Fruit fly (Drosophila melanogaster) whole organism, embryonic: ENCODE measurements around the gene spel1.

Source experiments
- Aef1 ChIP-seq: fragments of 200-800 bp; sonication (Bioruptor generic); IDR thresholded peaks from 3 replicates; pipeline ENCODE4 v1.3.6; 2022; ENCODE audit warnings: missing biosample characterization, missing genetic modification characterization
- CG10431 ChIP-seq: fragments of 200-800 bp; sonication (Bioruptor generic); optimal IDR thresholded peaks from 3 replicates; lab custom pipeline; 2018; ENCODE audit warnings: missing biosample characterization, mild to moderate bottlenecking, missing genetic modification characterization
- CG11247 ChIP-seq: fragments of 200-800 bp; sonication (Bioruptor generic); IDR thresholded peaks from 2 replicates; pipeline ENCODE4 v1.3.6; 2022; ENCODE audit warnings: missing biosample characterization, missing genetic modification characterization
- CG11398 ChIP-seq: fragments of 200-800 bp; sonication (Bioruptor generic); optimal IDR thresholded peaks from 2 replicates; lab custom pipeline; 2016; ENCODE audit warnings: missing biosample characterization, missing genetic modification characterization
- CG12659 ChIP-seq: fragments of 200-800 bp; sonication (Bioruptor generic); optimal IDR thresholded peaks from 3 replicates; lab custom pipeline; 2017; ENCODE audit warnings: mild to moderate bottlenecking, missing biosample characterization, missing genetic modification reagents, missing genetic modification characterization
- CG13424 ChIP-seq: fragments of 200-800 bp; sonication (Bioruptor generic); optimal IDR thresholded peaks from 2 replicates; lab custom pipeline; 2019; ENCODE audit warnings: missing biosample characterization, mild to moderate bottlenecking, missing genetic modification characterization, moderate library complexity
- CG14050 ChIP-seq: fragments of 200-800 bp; sonication (Bioruptor generic); IDR thresholded peaks from 3 replicates; pipeline ENCODE4 v1.3.6; 2022; ENCODE audit warnings: missing biosample characterization, missing genetic modification characterization
- CG1647 ChIP-seq: fragments of 200-800 bp; sonication (Bioruptor generic); optimal IDR thresholded peaks from 3 replicates; lab custom pipeline; 2016; ENCODE audit warnings: missing biosample characterization, missing genetic modification characterization
- CG17186 ChIP-seq: fragments of 200-800 bp; sonication (Bioruptor generic); optimal IDR thresholded peaks from 3 replicates; lab custom pipeline; 2017; ENCODE audit warnings: missing biosample characterization, missing genetic modification reagents, missing genetic modification characterization
- CG17359 ChIP-seq: fragments of 200-800 bp; sonication (Bioruptor generic); optimal IDR thresholded peaks from 3 replicates; lab custom pipeline; 2018; ENCODE audit warnings: missing biosample characterization, mild to moderate bottlenecking, missing genetic modification characterization, moderate library complexity
- CG17802 ChIP-seq: fragments of 200-800 bp; sonication (Bioruptor generic); optimal IDR thresholded peaks from 2 replicates; lab custom pipeline; 2018; ENCODE audit warnings: missing biosample characterization, mild to moderate bottlenecking, missing genetic modification characterization, moderate library complexity
- CG2120 ChIP-seq: fragments of 200-800 bp; sonication (Bioruptor generic); optimal IDR thresholded peaks from 3 replicates; lab custom pipeline; 2016; ENCODE audit warnings: missing biosample characterization, missing genetic modification characterization
- CG31388 ChIP-seq: fragments of 200-800 bp; sonication (Bioruptor generic); optimal IDR thresholded peaks from 2 replicates; lab custom pipeline; 2016; ENCODE audit warnings: missing biosample characterization, missing genetic modification characterization
- CG32532 ChIP-seq: fragments of 200-800 bp; sonication (Bioruptor generic); IDR thresholded peaks from 2 replicates; pipeline ENCODE4 v1.3.6; 2022; ENCODE audit warnings: missing biosample characterization, missing genetic modification characterization
- CG4360 ChIP-seq: fragments of 200-800 bp; sonication (Bioruptor generic); IDR thresholded peaks from 2 replicates; pipeline ENCODE4 v1.3.6; 2022; ENCODE audit warnings: missing biosample characterization, missing genetic modification characterization
- CG6175 ChIP-seq: fragments of 200-800 bp; sonication (Bioruptor generic); IDR thresholded peaks from 3 replicates; pipeline ENCODE4 v1.3.6; 2022; ENCODE audit warnings: missing biosample characterization, missing genetic modification characterization
- CG7357 ChIP-seq: fragments of 200-800 bp; sonication (Bioruptor generic); IDR thresholded peaks from 3 replicates; pipeline ENCODE4 v1.3.6; 2022; ENCODE audit warnings: missing biosample characterization, missing genetic modification characterization
- CG9932 ChIP-seq: fragments of 200-800 bp; sonication (Bioruptor generic); IDR thresholded peaks from 2 replicates; pipeline ENCODE4 v1.3.6; 2022; ENCODE audit warnings: missing biosample characterization, missing genetic modification characterization
- Dek ChIP-seq: fragments of 200-800 bp; sonication (Bioruptor generic); optimal IDR thresholded peaks from 3 replicates; lab custom pipeline; 2019; ENCODE audit warnings: missing biosample characterization, mild to moderate bottlenecking, missing genetic modification characterization, moderate library complexity
- Hmr ChIP-seq: fragments of 200-800 bp; sonication (Bioruptor generic); optimal IDR thresholded peaks from 3 replicates; lab custom pipeline; 2017; ENCODE audit warnings: mild to moderate bottlenecking, missing biosample characterization, missing genetic modification reagents, missing genetic modification characterization
- Hr3 ChIP-seq: fragments of 200-800 bp; sonication (Bioruptor generic); optimal IDR thresholded peaks from 3 replicates; lab custom pipeline; 2016; ENCODE audit warnings: missing biosample characterization, missing genetic modification characterization
- Hr51 ChIP-seq, 2 experiments: fragments of 200-800 bp; sonication (Bioruptor generic); optimal IDR thresholded peaks; 2 replicates in 1 of 2; 3 replicates in 1 of 2; lab custom pipeline; 2016 to 2018; ENCODE audit warnings: missing biosample characterization in 2 of 2, missing genetic modification characterization in 2 of 2, mild to moderate bottlenecking in 1 of 2, moderate library complexity in 1 of 2
- Meics ChIP-seq: fragments of 200-800 bp; sonication (Bioruptor generic); optimal IDR thresholded peaks from 2 replicates; lab custom pipeline; 2017; ENCODE audit warnings: missing biosample characterization, mild to moderate bottlenecking, missing genetic modification characterization
- Opbp ChIP-seq: fragments of 200-800 bp; sonication (Bioruptor generic); IDR thresholded peaks from 3 replicates; pipeline ENCODE4 v1.3.6; 2022; ENCODE audit warnings: missing biosample characterization, missing genetic modification characterization; ENCODE audit not compliant: partially characterized antibody
- Pdp1 ChIP-seq, 2 experiments: fragments of 200-800 bp; sonication (Bioruptor generic); optimal IDR thresholded peaks; 3 replicates each; lab custom pipeline; 2016; ENCODE audit warnings: missing biosample characterization in 2 of 2, missing genetic modification characterization in 2 of 2, mild to moderate bottlenecking in 1 of 2, moderate library complexity in 1 of 2
- Scr ChIP-seq: fragments of 200-800 bp; sonication (Bioruptor generic); IDR thresholded peaks from 2 replicates; pipeline ENCODE4 v1.3.6; 2022; ENCODE audit warnings: missing biosample characterization, missing genetic modification characterization; ENCODE audit not compliant: partially characterized antibody
- abd-A ChIP-seq: fragments of 200-800 bp; sonication (Bioruptor generic); optimal IDR thresholded peaks from 3 replicates; lab custom pipeline; 2019; ENCODE audit warnings: missing biosample characterization, mild to moderate bottlenecking, missing genetic modification characterization, moderate library complexity
- bbx ChIP-seq: fragments of 200-800 bp; sonication (Bioruptor generic); IDR thresholded peaks from 2 replicates; pipeline ENCODE4 v1.3.6; 2022; ENCODE audit warnings: missing biosample characterization, missing genetic modification characterization; ENCODE audit not compliant: partially characterized antibody
- cad ChIP-seq: fragments of >200 bp; optimal IDR thresholded peaks from 2 replicates; lab custom pipeline; 2017; ENCODE audit warnings: missing biosample characterization, missing genetic modification characterization
- chm ChIP-seq: fragments of 200-800 bp; sonication (Bioruptor generic); IDR thresholded peaks from 2 replicates; pipeline ENCODE4 v1.3.6; 2022; ENCODE audit warnings: missing biosample characterization, missing genetic modification characterization
- dmrt11E ChIP-seq: fragments of 200-800 bp; sonication (Bioruptor generic); optimal IDR thresholded peaks from 3 replicates; lab custom pipeline; 2018; ENCODE audit warnings: missing biosample characterization, mild to moderate bottlenecking, missing genetic modification characterization, moderate library complexity
- eve ChIP-seq, 2 experiments: fragments of >200 bp; optimal IDR thresholded peaks; 2 replicates each; lab custom pipeline; 2017; ENCODE audit warnings: missing biosample characterization in 2 of 2, missing genetic modification characterization in 2 of 2
- grn ChIP-seq: fragments of 200-800 bp; sonication (Bioruptor generic); optimal IDR thresholded peaks from 3 replicates; lab custom pipeline; 2017; ENCODE audit warnings: missing biosample characterization, missing genetic modification characterization
- gro ChIP-seq: fragments of 200-800 bp; sonication (Bioruptor generic); optimal IDR thresholded peaks from 2 replicates; lab custom pipeline; 2016; ENCODE audit warnings: missing biosample characterization, missing genetic modification characterization
- hb ChIP-seq: fragments of 200-800 bp; sonication (Bioruptor generic); IDR thresholded peaks from 3 replicates; pipeline ENCODE4 v1.3.6; 2022; ENCODE audit warnings: missing biosample characterization, missing genetic modification characterization; ENCODE audit not compliant: partially characterized antibody
- her ChIP-seq: fragments of 200-800 bp; sonication (Bioruptor generic); optimal IDR thresholded peaks from 2 replicates; lab custom pipeline; 2016; ENCODE audit warnings: missing biosample characterization, missing genetic modification characterization
- jigr1 ChIP-seq: fragments of 200-800 bp; sonication (Bioruptor generic); IDR thresholded peaks from 3 replicates; pipeline ENCODE4 v1.3.6; 2022; ENCODE audit warnings: missing biosample characterization, missing genetic modification characterization
- kni ChIP-seq: fragments of 200-800 bp; sonication (Bioruptor generic); optimal IDR thresholded peaks from 3 replicates; lab custom pipeline; 2017; ENCODE audit warnings: mild to moderate bottlenecking, missing biosample characterization, missing genetic modification reagents, missing genetic modification characterization
- otp ChIP-seq: fragments of 200-800 bp; sonication (Bioruptor generic); IDR thresholded peaks from 3 replicates; pipeline ENCODE4, ENCODE4 v1.3.6; 2022; ENCODE audit warnings: missing biosample characterization, missing genetic modification characterization
- pan ChIP-seq, 4 experiments: fragments of >200 bp in 3 of 4; fragments of 200-800 bp in 1 of 4; sonication (Bioruptor generic) in 1 of 4; optimal IDR thresholded peaks in 3 of 4; IDR thresholded peaks in 1 of 4; 2 replicates each; pipeline versions ENCODE4 v1.3.6 to Lab custom; 2017 to 2022; ENCODE audit warnings: missing biosample characterization in 2 of 4, missing genetic modification characterization in 2 of 4, mixed read lengths in 1 of 4
- peb ChIP-seq: fragments of 200-800 bp; sonication (Bioruptor generic); IDR thresholded peaks from 2 replicates; pipeline ENCODE4 v1.3.6; 2022; ENCODE audit warnings: missing biosample characterization, missing genetic modification characterization
- scrt ChIP-seq: fragments of 200-800 bp; sonication (Bioruptor generic); optimal IDR thresholded peaks from 2 replicates; lab custom pipeline; 2018; ENCODE audit warnings: missing biosample characterization, mild to moderate bottlenecking, missing genetic modification characterization, moderate library complexity
- seq ChIP-seq: fragments of 200-800 bp; sonication (Bioruptor generic); IDR thresholded peaks from 2 replicates; pipeline ENCODE4 v1.3.6; 2022; ENCODE audit warnings: missing biosample characterization, missing genetic modification characterization
- sqz ChIP-seq: fragments of 200-800 bp; sonication (Bioruptor generic); optimal IDR thresholded peaks from 3 replicates; lab custom pipeline; 2018; ENCODE audit warnings: missing biosample characterization, mild to moderate bottlenecking, missing genetic modification characterization
- yki ChIP-seq: fragments of >200 bp; optimal IDR thresholded peaks from 3 replicates; lab custom pipeline; 2018
- zen2 ChIP-seq: fragments of 200-800 bp; sonication (Bioruptor generic); IDR thresholded peaks from 3 replicates; pipeline ENCODE4 v1.3.6; 2022; ENCODE audit warnings: missing biosample characterization, missing genetic modification characterization; ENCODE audit not compliant: partially characterized antibody

Gene spel1

DNA sequence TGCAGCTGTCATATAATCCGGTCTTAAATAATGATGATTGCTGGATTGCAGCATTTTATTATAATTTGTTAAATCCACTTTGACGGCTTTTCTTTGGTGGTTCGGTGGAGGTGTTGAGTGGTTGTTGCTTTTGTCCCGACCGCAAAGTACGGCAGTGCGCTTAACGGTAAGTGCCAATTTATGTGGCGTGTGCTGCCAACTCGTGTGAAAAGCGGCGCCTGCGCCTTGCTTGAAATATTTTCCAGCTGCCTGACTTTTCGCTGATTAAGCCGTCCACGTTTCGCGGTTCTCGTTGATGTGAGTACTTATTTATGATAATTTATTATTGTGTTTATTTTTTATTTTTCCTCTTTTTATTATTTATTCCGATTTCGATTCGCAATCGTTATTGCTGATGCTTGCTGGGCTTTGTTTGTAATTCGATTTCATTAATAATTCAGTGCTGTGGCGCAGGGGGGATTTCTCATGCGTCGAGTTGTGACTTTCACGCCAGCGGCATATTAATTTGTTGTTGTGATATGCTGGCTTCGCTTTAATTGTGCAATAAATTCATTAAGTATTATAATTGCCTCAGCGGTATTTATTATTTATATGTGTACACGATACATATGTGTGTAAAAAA is 46.6 kb downstream of the spel1 start (continued):
- TF ChIP-seq Scr (GFP tag; lab: Robert Waterston, UW) (no peak), hb (GFP tag; lab: Robert Waterston, UW) (no peak)

DNA sequence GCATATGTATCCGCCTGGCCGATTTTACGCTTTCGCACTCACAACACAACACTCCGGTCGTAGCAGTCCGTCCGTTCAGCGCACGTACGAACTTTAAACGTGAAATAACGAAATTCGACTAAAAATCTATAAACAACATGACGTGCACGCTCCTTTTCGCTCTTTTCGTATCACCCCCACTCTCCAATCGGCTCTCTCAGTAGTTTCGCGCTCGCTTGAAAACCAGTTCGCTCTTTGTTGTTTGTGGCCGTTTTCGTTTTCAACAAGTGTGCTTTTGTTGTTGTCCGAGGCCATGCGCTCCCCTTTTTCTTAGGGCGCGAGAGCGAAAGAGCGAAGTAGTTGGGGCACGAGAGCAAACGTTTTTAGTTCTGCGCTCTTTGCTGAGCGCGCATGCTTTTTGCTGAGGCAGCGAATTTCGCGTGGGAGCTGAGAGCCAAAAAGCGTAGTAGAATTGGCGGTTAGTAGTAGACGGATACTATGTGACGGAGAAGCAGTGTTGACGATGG is 47.6 kb downstream of the spel1 start, which contains the start of gene elB:
Gene elB, minus strand, starts transcription at position 122 of the 506 bp plus-strand sequence.
- TF ChIP-seq CG4360 (GFP tag; lab: Robert Waterston, UW) (peak; percentile 86), CG17359 (tag; lab: Kevin White, UChicago) (peak; percentile 9), CG31388 (no peak), CG17186 (GFP tag; lab: Kevin White, UChicago) (no peak), CG11247 (GFP tag; lab: Robert Waterston, UW) (no peak), CG13424 (tag; lab: Kevin White, UChicago) (no peak), CG11398 (GFP tag; lab: Kevin White, UChicago) (peak; percentile 15), CG32532 (GFP tag; lab: Robert Waterston, UW) (peak; percentile 80; the same call in 1 of the 2 replicates), CG1647 (GFP tag; lab: Kevin White, UChicago) (no peak), Meics (peak; percentile 14), CG10431 (no peak), peb (0 out of 2 replicates have a peak, but pooled peaks have one; percentile 13), Opbp (GFP tag; lab: Robert Waterston, UW) (no peak), her (peak; percentile 20), gro (peak; percentile 40), eve (GFP tag; optimal IDR thresholded peaks at IDR 0.05; lab: Kevin White, UChicago) (no peak), Hr3 (GFP tag; lab: Kevin White, UChicago) (no peak), abd-A (tag; lab: Kevin White, UChicago) (peak; percentile 81), pan (optimal IDR thresholded peaks at IDR 0.05; lab: Kevin White, UChicago) (no peak), pan (GFP tag; optimal IDR thresholded peaks at IDR 0.05 in 1 of 2, IDR thresholded peaks at IDR 0.05 in 1 of 2) (peak in 1 of 2 experiments; percentile 14), CG9932 (GFP tag; lab: Robert Waterston, UW) (peak; percentile 39; the same call in 1 of the 2 replicates), Hmr (GFP tag; lab: Kevin White, UChicago) (peak; percentile 0), dmrt11E (no peak), kni (GFP tag; lab: Kevin White, UChicago) (peak; percentile 78), CG6175 (peak; percentile 30; the same call in 1 of the 3 replicates), Dek (tag; lab: Kevin White, UChicago) (no peak), otp (GFP tag; lab: Robert Waterston, UW) (0 out of 3 replicates have a peak, but pooled peaks have one; percentile 56), cad (no peak), CG14050 (no peak), Pdp1 (GFP tag; optimal IDR thresholded peaks at IDR 0.05; lab: Kevin White, UChicago) (peak in 1 of 2 experiments; percentile 22), yki (peak; percentile 96), CG2120 (peak; percentile 21), CG12659 (GFP tag; lab: Kevin White, UChicago) (no peak), scrt (GFP tag; lab: Kevin White, UChicago) (peak; percentile 99), grn (no peak), CG17802 (tag; lab: Kevin White, UChicago) (no peak), bbx (GFP tag; lab: Robert Waterston, UW) (0 out of 2 replicates have a peak, but pooled peaks have one; percentile 26), Aef1 (peak; percentile 71), zen2 (GFP tag; lab: Robert Waterston, UW) (peak; percentile 91), chm (peak; percentile 80), Hr51 (GFP tag; optimal IDR thresholded peaks at IDR 0.05; lab: Kevin White, UChicago) (peak in 1 of 2 experiments; percentile 2), CG7357 (no peak), jigr1 (GFP tag; lab: Robert Waterston, UW) (no peak), sqz (GFP tag; lab: Kevin White, UChicago) (peak; percentile 1), seq (peak; percentile 61; the same call in 1 of the 2 replicates)
